Worm (Caenorhabditis elegans): ENCODE data around the gene tsp-17.

Gene tsp-17

ce11 chrX:3680544-3681214 is at the start of gene tsp-17:
TSS of gene tsp-17 (plus strand) at chrX:3681164.
- TF ChIP-seq aha-1 (tag): peak; percentile 91
- no peak for TF ChIP-seq arid-1 (GFP tag; conservative IDR thresholded peaks at IDR 0.05)
- TF ChIP-seq mes-2 (tag; optimal IDR thresholded peaks at IDR 0.05; ENCODE audit: poor library complexity, severe bottlenecking): peak; percentile 15

- TF ChIP-seq ZK337.2 (GFP tag; IDR thresholded peaks at IDR 0.05) (0 out of 2 replicates have a peak, but pooled peaks have one; percentile 11), nhr-111 (GFP tag; optimal IDR thresholded peaks at IDR 0.05) (no peak), lir-3 (tag; optimal IDR thresholded peaks at IDR 0.05) (no peak), ztf-11 (tag; optimal IDR thresholded peaks at IDR 0.05) (no peak), nhr-11 (tag; optimal IDR thresholded peaks at IDR 0.05) (no peak), spr-3 (GFP tag; optimal IDR thresholded peaks at IDR 0.05) (no peak), daf-12 (tag; optimal IDR thresholded peaks at IDR 0.05) (no peak), daf-19 (GFP tag; conservative IDR thresholded peaks at IDR 0.05) (no peak), Y75B8A.6 (GFP tag; IDR thresholded peaks at IDR 0.05) (peak; percentile 77; the same call in 1 of the 2 replicates), zag-1 (tag; optimal IDR thresholded peaks at IDR 0.05) (no peak), D1046.2 (GFP tag; IDR thresholded peaks at IDR 0.05) (peak; percentile 79; the same call in 1 of the 2 replicates), set-16 (GFP tag; IDR thresholded peaks at IDR 0.05) (no peak), rbr-2 (tag; optimal IDR thresholded peaks at IDR 0.05) (no peak), cey-2 (tag; optimal IDR thresholded peaks at IDR 0.05; ENCODE audit: borderline replicate concordance, insufficient read depth) (no peak), T26A8.4 (GFP tag; IDR thresholded peaks at IDR 0.05) (no peak), dmd-9 (GFP tag; IDR thresholded peaks at IDR 0.05) (no peak), F26F4.8 (GFP tag; conservative IDR thresholded peaks at IDR 0.05) (0 out of 2 replicates have a peak, but pooled peaks have one; percentile 10), snpc-1.2 (GFP tag; IDR thresholded peaks at IDR 0.05) (peak; percentile 13; the same call in 1 of the 2 replicates), aha-1 (tag) (no peak), egl-27 (tag; optimal IDR thresholded peaks at IDR 0.05) (no peak), spr-1 (tag; optimal IDR thresholded peaks at IDR 0.05) (no peak), nhr-48 (tag; optimal IDR thresholded peaks at IDR 0.05) (no peak), nhr-42 (GFP tag; IDR thresholded peaks at IDR 0.05) (no peak), vab-7 (GFP tag; IDR thresholded peaks at IDR 0.05) (peak; percentile 49), ces-1 (GFP tag; optimal IDR thresholded peaks at IDR 0.05) (no peak), ceh-32 (tag; optimal IDR thresholded peaks at IDR 0.05; ENCODE audit: poor library complexity) (no peak), F10B5.3 (tag; optimal IDR thresholded peaks at IDR 0.05) (no peak), T20F7.1 (GFP tag; optimal IDR thresholded peaks at IDR 0.05) (no peak), hlh-30 (tag; optimal IDR thresholded peaks at IDR 0.05; ENCODE audit: insufficient read depth) (no peak), hmg-1.1 (GFP tag; IDR thresholded peaks at IDR 0.05) (no peak), unc-62 (GFP tag; optimal IDR thresholded peaks at IDR 0.05 in 1 of 2) (no peak), unc-62 (tag; optimal IDR thresholded peaks at IDR 0.05) (no peak), lin-38 (GFP tag; IDR thresholded peaks at IDR 0.05) (no peak), nhr-28 (tag; optimal IDR thresholded peaks at IDR 0.05) (no peak), unc-130 (GFP tag; optimal IDR thresholded peaks at IDR 0.05) (no peak), dve-1 (tag; optimal IDR thresholded peaks at IDR 0.05; ENCODE audit: insufficient read depth) (no peak), F49E8.2 (tag; optimal IDR thresholded peaks at IDR 0.05; ENCODE audit: borderline replicate concordance) (no peak), fkh-10 (GFP tag; optimal IDR thresholded peaks at IDR 0.05) (no peak), mxl-2 (GFP tag; conservative IDR thresholded peaks at IDR 0.05) (no peak), mep-1 (tag; optimal IDR thresholded peaks at IDR 0.05) (no peak), lin-29 (GFP tag; IDR thresholded peaks at IDR 0.05) (no peak), hlh-11 (tag; optimal IDR thresholded peaks at IDR 0.05) (no peak), arid-1 (GFP tag; conservative IDR thresholded peaks at IDR 0.05) (0 out of 2 replicates have a peak, but pooled peaks have one; percentile 3), nhr-77 (tag; optimal IDR thresholded peaks at IDR 0.05) (no peak), fos-1 (tag; optimal IDR thresholded peaks at IDR 0.05) (no peak), zfp-2 (tag; optimal IDR thresholded peaks at IDR 0.05) (no peak), lin-39 (tag; optimal IDR thresholded peaks at IDR 0.05) (no peak)
Measured at ce11 chrX:3631550-3631949, 49.4 kb upstream of the tsp-17 start.
